Fruit fly (Drosophila melanogaster): ENCODE measurements around the gene mldr.

dm6 chrX:6303675-6304074 lies 12.6 kb downstream of the mldr start, which contains the start of gene CG3823:
- TF ChIP-seq Sin3A (optimal IDR thresholded peaks at IDR 0.05), result no peak
- no peak for TF ChIP-seq insv (optimal IDR thresholded peaks at IDR 0.05)
- no peak for TF ChIP-seq h (optimal IDR thresholded peaks at IDR 0.05)
- TF ChIP-seq psq (optimal IDR thresholded peaks at IDR 0.05), result no peak
- no peak for TF ChIP-seq Myc (optimal IDR thresholded peaks at IDR 0.05)

Data from Kc167 (cell line).